Worm (Caenorhabditis elegans) whole organism, mixed stage, embryonic: ENCODE measurements around the gene pkg-2.

Source experiments
- ceh-43 ChIP-seq: fragments of 200-800 bp; sonication (Bioruptor generic); optimal IDR thresholded peaks from 2 replicates; lab custom pipeline; 2018; ENCODE audit warnings: mild to moderate bottlenecking, missing genetic modification characterization, moderate library complexity, missing compliant biosample characterization
- elt-3 ChIP-seq: fragments of 150-350 bp; optimal IDR thresholded peaks from 2 replicates; lab custom pipeline; 2014; ENCODE audit warnings: missing biosample characterization, missing genetic modification characterization
- nhr-12 ChIP-seq: fragments of 150-350 bp; optimal IDR thresholded peaks from 2 replicates; lab custom pipeline; 2014; ENCODE audit warnings: missing biosample characterization, missing genetic modification characterization
- nhr-76 ChIP-seq: sonication (generic microtip); optimal IDR thresholded peaks from 2 replicates; lab custom pipeline; 2017; ENCODE audit warnings: missing biosample characterization, missing genetic modification characterization
- pha-4 ChIP-seq: fragments of 150-350 bp; optimal IDR thresholded peaks from 2 replicates; lab custom pipeline; 2018; ENCODE audit warnings: missing biosample characterization, missing genetic modification reagents, missing genetic modification characterization
- tbx-8 ChIP-seq: fragments of 200-800 bp; sonication (Bioruptor generic); optimal IDR thresholded peaks from 2 replicates; lab custom pipeline; 2018; ENCODE audit warnings: mild to moderate bottlenecking, missing genetic modification characterization, moderate library complexity, missing compliant biosample characterization

ce11 chrIV:8570719-8571118 is 50.0 kb downstream of the pkg-2 start:
- TF ChIP-seq nhr-76 (tag; lab: Kevin White, UChicago) (no peak), ceh-43 (GFP tag; lab: Kevin White, UChicago) (no peak), nhr-12 (tag; lab: Kevin White, UChicago) (no peak), elt-3 (tag; lab: Kevin White, UChicago) (no peak), pha-4 (tag; lab: Kevin White, UChicago) (no peak), tbx-8 (GFP tag; lab: Kevin White, UChicago) (no peak)
